Fruit fly (Drosophila melanogaster): ENCODE data around the gene Hira.

Hira gene

dm6 chrX:7691947-7692739 lies 29.8 kb upstream of the Hira start (continued):
- TF ChIP-seq HLHmδ (GFP tag; optimal IDR thresholded peaks at IDR 0.05) (no peak), trem (tag; optimal IDR thresholded peaks at IDR 0.05) (peak; percentile 29), Med (GFP tag) (peak; percentile 92), CG7839 (tag; optimal IDR thresholded peaks at IDR 0.05) (peak; percentile 94), sob (GFP tag; IDR thresholded peaks at IDR 0.05) (peak; percentile 34; the same call in 1 of the 2 replicates), Nf-YA (GFP tag; IDR thresholded peaks at IDR 0.05) (peak; percentile 55), CG7786 (GFP tag; optimal IDR thresholded peaks at IDR 0.05) (peak; percentile 69), Fer3 (tag; optimal IDR thresholded peaks at IDR 0.05) (peak; percentile 82), grn (GFP tag; optimal IDR thresholded peaks at IDR 0.05) (no peak), hth (optimal IDR thresholded peaks at IDR 0.05) (no peak), CG3407 (GFP tag; optimal IDR thresholded peaks at IDR 0.05) (no peak), CG7357 (GFP tag; IDR thresholded peaks at IDR 0.05) (peak; percentile 40; the same call in 1 of the 3 replicates), hkb (optimal IDR thresholded peaks at IDR 0.05) (no peak), hkb (GFP tag; IDR thresholded peaks at IDR 0.05) (peak; percentile 59), BtbVII (GFP tag; optimal IDR thresholded peaks at IDR 0.05) (peak; percentile 56), caup (GFP tag; optimal IDR thresholded peaks at IDR 0.05; ENCODE audit: severe bottlenecking) (peak; percentile 67), CG3281 (GFP tag; optimal IDR thresholded peaks at IDR 0.05) (peak; percentile 87), CG12071 (GFP tag; optimal IDR thresholded peaks at IDR 0.05) (peak; percentile 39), NC2α (GFP tag; optimal IDR thresholded peaks at IDR 0.05) (peak; percentile 29), CG14965 (GFP tag; optimal IDR thresholded peaks at IDR 0.05; ENCODE audit: borderline replicate concordance) (no peak), gfzf (GFP tag; optimal IDR thresholded peaks at IDR 0.05) (no peak), Hsf (GFP tag; optimal IDR thresholded peaks at IDR 0.05) (peak; percentile 76), CG13123 (GFP tag; optimal IDR thresholded peaks at IDR 0.05) (no peak), Doc2 (GFP tag; IDR thresholded peaks at IDR 0.05) (no peak), cas (GFP tag; IDR thresholded peaks at IDR 0.05) (no peak), crp (GFP tag; optimal IDR thresholded peaks at IDR 0.05) (no peak), Dbx (GFP tag; IDR thresholded peaks at IDR 0.05) (no peak; the same call in 2 of the 3 replicates), CG42726 (GFP tag; IDR thresholded peaks at IDR 0.05; ENCODE audit: partially characterized antibody) (no peak), CG15011 (GFP tag; optimal IDR thresholded peaks at IDR 0.05) (peak; percentile 32), ftz-f1 (GFP tag; optimal IDR thresholded peaks at IDR 0.05) (peak; percentile 24), CG17612 (GFP tag; IDR thresholded peaks at IDR 0.05) (0 out of 2 replicates have a peak, but pooled peaks have one; percentile 24), CG10147 (GFP tag; optimal IDR thresholded peaks at IDR 0.05) (peak; percentile 82), CG31388 (GFP tag; optimal IDR thresholded peaks at IDR 0.05) (no peak), sna (GFP tag; IDR thresholded peaks at IDR 0.05; ENCODE audit: partially characterized antibody) (no peak), Hr39 (optimal IDR thresholded peaks at IDR 0.05) (no peak), hbn (GFP tag; IDR thresholded peaks at IDR 0.05; ENCODE audit: partially characterized antibody) (no peak), CG6272 (GFP tag; IDR thresholded peaks at IDR 0.05) (0 out of 2 replicates have a peak, but pooled peaks have one; percentile 6), fd3F (GFP tag; optimal IDR thresholded peaks at IDR 0.05) (peak; percentile 77), inv (GFP tag; IDR thresholded peaks at IDR 0.05; ENCODE audit: partially characterized antibody) (no peak), gsb-n (tag; optimal IDR thresholded peaks at IDR 0.05) (peak; percentile 44), CG10654 (GFP tag; optimal IDR thresholded peaks at IDR 0.05) (peak; percentile 39), CG4360 (GFP tag; IDR thresholded peaks at IDR 0.05) (peak; percentile 35; the same call in 1 of the 2 replicates), Vsx1 (GFP tag; optimal IDR thresholded peaks at IDR 0.05) (peak; percentile 19), CG8281 (tag; optimal IDR thresholded peaks at IDR 0.05) (peak; percentile 10), luna (GFP tag; optimal IDR thresholded peaks at IDR 0.05) (peak; percentile 41)
